Fruit fly (Drosophila melanogaster) whole organism, embryonic: ENCODE data around the gene CG5715.

ENCODE experiments used
- CG10147 ChIP-seq: fragments of 200-800 bp; sonication (Bioruptor generic); optimal IDR thresholded peaks from 2 replicates; lab custom pipeline; 2019; ENCODE audit warnings: missing biosample characterization, mild to moderate bottlenecking, missing genetic modification characterization, moderate library complexity
- CG10274 ChIP-seq: fragments of 200-800 bp; sonication (Bioruptor generic); optimal IDR thresholded peaks from 3 replicates; lab custom pipeline; 2017; ENCODE audit warnings: missing biosample characterization, mild to moderate bottlenecking, missing genetic modification characterization
- CG10543 ChIP-seq: fragments of 200-800 bp; sonication (Bioruptor generic); optimal IDR thresholded peaks from 3 replicates; lab custom pipeline; 2017; ENCODE audit warnings: missing biosample characterization, mild to moderate bottlenecking, missing genetic modification characterization, moderate library complexity
- CG10654 ChIP-seq: fragments of 200-800 bp; sonication (Bioruptor generic); optimal IDR thresholded peaks from 2 replicates; lab custom pipeline; 2016; ENCODE audit warnings: missing biosample characterization, missing genetic modification characterization
- CG11696 ChIP-seq: fragments of 200-800 bp; sonication (Bioruptor generic); IDR thresholded peaks from 2 replicates; pipeline ENCODE4 v1.3.6; 2022; ENCODE audit warnings: missing biosample characterization, missing genetic modification characterization
- CG12155 ChIP-seq: fragments of 200-800 bp; sonication (Bioruptor generic); optimal IDR thresholded peaks from 3 replicates; lab custom pipeline; 2016; ENCODE audit warnings: missing biosample characterization, missing genetic modification characterization
- CG12391 ChIP-seq: fragments of 200-800 bp; sonication (Bioruptor generic); optimal IDR thresholded peaks from 3 replicates; lab custom pipeline; 2018; ENCODE audit warnings: missing biosample characterization, mild to moderate bottlenecking, missing genetic modification characterization, moderate library complexity
- CG13624 ChIP-seq: fragments of 200-800 bp; sonication (Bioruptor generic); optimal IDR thresholded peaks from 2 replicates; lab custom pipeline; 2016; ENCODE audit warnings: missing biosample characterization, missing genetic modification characterization
- CG17612 ChIP-seq: fragments of 200-800 bp; sonication (Bioruptor generic); IDR thresholded peaks from 2 replicates; pipeline ENCODE4 v1.3.6; 2022; ENCODE audit warnings: missing biosample characterization, missing genetic modification characterization
- CG17912 ChIP-seq: fragments of 200-800 bp; sonication (Bioruptor generic); optimal IDR thresholded peaks from 2 replicates; lab custom pipeline; 2018; ENCODE audit warnings: missing biosample characterization, mild to moderate bottlenecking, missing genetic modification characterization
- CG1832 ChIP-seq: fragments of 200-800 bp; sonication (Bioruptor generic); optimal IDR thresholded peaks from 2 replicates; lab custom pipeline; 2017; ENCODE audit warnings: missing biosample characterization, mild to moderate bottlenecking, missing genetic modification characterization, inconsistent platforms
- CG2199 ChIP-seq: fragments of 200-800 bp; sonication (Bioruptor generic); IDR thresholded peaks from 3 replicates; pipeline ENCODE4 v1.3.6; 2022; ENCODE audit warnings: missing biosample characterization, missing genetic modification characterization
- CG2875 ChIP-seq: fragments of 200-800 bp; sonication (Bioruptor generic); optimal IDR thresholded peaks from 2 replicates; lab custom pipeline; 2017; ENCODE audit warnings: missing biosample characterization, mild to moderate bottlenecking, missing genetic modification characterization, missing genetic modification reagents
- CG31224 ChIP-seq: fragments of 200-800 bp; sonication (Bioruptor generic); IDR thresholded peaks from 2 replicates; pipeline ENCODE4 v1.3.6; 2022; ENCODE audit warnings: missing biosample characterization, missing genetic modification characterization
- CG31388 ChIP-seq: fragments of 200-800 bp; sonication (Bioruptor generic); optimal IDR thresholded peaks from 2 replicates; lab custom pipeline; 2016; ENCODE audit warnings: missing biosample characterization, missing genetic modification characterization
- CG31441 ChIP-seq: fragments of 200-800 bp; sonication (Bioruptor generic); IDR thresholded peaks from 2 replicates; pipeline ENCODE4 v1.3.6; 2022; ENCODE audit warnings: missing biosample characterization, missing genetic modification characterization
- CG3838 ChIP-seq: fragments of 200-800 bp; sonication (Bioruptor generic); optimal IDR thresholded peaks from 3 replicates; lab custom pipeline; 2016; ENCODE audit warnings: missing biosample characterization, missing genetic modification characterization
- CG6254 ChIP-seq: fragments of 200-800 bp; sonication (Bioruptor generic); optimal IDR thresholded peaks from 3 replicates; lab custom pipeline; 2017; ENCODE audit warnings: mild to moderate bottlenecking, missing biosample characterization, missing genetic modification reagents, missing genetic modification characterization
- CG6654 ChIP-seq: fragments of 200-800 bp; sonication (Bioruptor generic); optimal IDR thresholded peaks from 2 replicates; lab custom pipeline; 2017; ENCODE audit warnings: missing biosample characterization, mild to moderate bottlenecking, missing genetic modification characterization
- CG6683 ChIP-seq: fragments of 200-800 bp; sonication (Bioruptor generic); optimal IDR thresholded peaks from 2 replicates; lab custom pipeline; 2017; ENCODE audit warnings: missing biosample characterization, mild to moderate bottlenecking, missing genetic modification characterization, missing genetic modification reagents
- CG6765 ChIP-seq: fragments of 200-800 bp; sonication (Bioruptor generic); optimal IDR thresholded peaks from 3 replicates; lab custom pipeline; 2017; ENCODE audit warnings: missing biosample characterization, mild to moderate bottlenecking, missing genetic modification characterization
- CG7745 ChIP-seq: fragments of 200-800 bp; sonication (Bioruptor generic); optimal IDR thresholded peaks from 2 replicates; lab custom pipeline; 2018; ENCODE audit warnings: missing biosample characterization, mild to moderate bottlenecking, missing genetic modification characterization, moderate library complexity
- CG7928 ChIP-seq: fragments of 200-800 bp; sonication (Bioruptor generic); optimal IDR thresholded peaks from 2 replicates; lab custom pipeline; 2017; ENCODE audit warnings: missing biosample characterization, mild to moderate bottlenecking, missing genetic modification characterization
- CG8281 ChIP-seq: fragments of 200-800 bp; sonication (Bioruptor generic); optimal IDR thresholded peaks from 2 replicates; lab custom pipeline; 2018; ENCODE audit warnings: missing biosample characterization, mild to moderate bottlenecking, missing genetic modification characterization, moderate library complexity
- CG9876 ChIP-seq: fragments of 200-800 bp; sonication (Bioruptor generic); optimal IDR thresholded peaks from 2 replicates; lab custom pipeline; 2016; ENCODE audit warnings: missing biosample characterization, missing genetic modification characterization
- CkIIα-i1 ChIP-seq: fragments of 200-800 bp; sonication (Bioruptor generic); IDR thresholded peaks from 2 replicates; pipeline ENCODE4 v1.3.6; 2022; ENCODE audit warnings: missing biosample characterization, missing genetic modification characterization
- D19A ChIP-seq: fragments of 200-800 bp; optimal IDR thresholded peaks from 3 replicates; lab custom pipeline; 2019; ENCODE audit warnings: missing biosample characterization, mild to moderate bottlenecking, missing genetic modification characterization, moderate library complexity
- Ets97D ChIP-seq: fragments of 200-800 bp; sonication (Bioruptor generic); optimal IDR thresholded peaks from 3 replicates; lab custom pipeline; 2016; ENCODE audit warnings: missing biosample characterization, missing genetic modification characterization
- GATAe ChIP-seq: fragments of 200-800 bp; sonication (Bioruptor generic); conservative IDR thresholded peaks from 2 replicates; pipeline ENCODE4 v1.3.6; 2022; ENCODE audit warnings: missing biosample characterization, missing genetic modification characterization
- Gsc ChIP-seq: fragments of 200-800 bp; sonication (Bioruptor generic); IDR thresholded peaks from 2 replicates; pipeline ENCODE4 v1.3.6; 2022; ENCODE audit warnings: missing biosample characterization, missing genetic modification characterization
- HmgZ ChIP-seq: fragments of 200-800 bp; sonication (Bioruptor generic); optimal IDR thresholded peaks from 2 replicates; lab custom pipeline; 2018; ENCODE audit warnings: missing biosample characterization, mild to moderate bottlenecking, missing genetic modification characterization
- Hr39 ChIP-seq: fragments of >200 bp; optimal IDR thresholded peaks from 2 replicates; lab custom pipeline; 2017
- Med ChIP-seq: fragments of 200-800 bp; sonication (Bioruptor generic); peaks from one replicate; lab custom pipeline; 2016; ENCODE audit warnings: missing biosample characterization, missing genetic modification characterization, mild to moderate bottlenecking, inconsistent platforms, moderate library complexity
- Neu2 ChIP-seq: fragments of 200-800 bp; sonication (Bioruptor generic); optimal IDR thresholded peaks from 3 replicates; lab custom pipeline; 2016; ENCODE audit warnings: missing biosample characterization, missing genetic modification characterization, borderline replicate concordance
- Sry-β ChIP-seq: fragments of 200-800 bp; sonication (Bioruptor generic); optimal IDR thresholded peaks from 2 replicates; lab custom pipeline; 2018; ENCODE audit warnings: missing biosample characterization, mild to moderate bottlenecking, missing genetic modification characterization, moderate library complexity
- Sry-δ ChIP-seq: fragments of 200-800 bp; sonication (Bioruptor generic); optimal IDR thresholded peaks from 2 replicates; lab custom pipeline; 2016; ENCODE audit warnings: missing biosample characterization, missing genetic modification characterization
- Xbp1 ChIP-seq: fragments of 200-800 bp; sonication (Bioruptor generic); optimal IDR thresholded peaks from 3 replicates; lab custom pipeline; 2016; ENCODE audit warnings: missing biosample characterization, mild to moderate bottlenecking, missing genetic modification characterization
- az2 ChIP-seq: fragments of 200-800 bp; sonication (Bioruptor generic); optimal IDR thresholded peaks from 3 replicates; lab custom pipeline; 2016; ENCODE audit warnings: missing biosample characterization, missing genetic modification characterization
- bigmax ChIP-seq: fragments of 200-800 bp; sonication (Bioruptor generic); optimal IDR thresholded peaks from 2 replicates; lab custom pipeline; 2018; ENCODE audit warnings: missing biosample characterization, mild to moderate bottlenecking, missing genetic modification characterization
- chif ChIP-seq, 2 experiments: fragments of 200-800 bp; sonication (Bioruptor generic); optimal IDR thresholded peaks; 3 replicates each; lab custom pipeline; 2016; ENCODE audit warnings: missing biosample characterization in 2 of 2, missing genetic modification characterization in 2 of 2
- chinmo ChIP-seq: fragments of 200-800 bp; sonication (Bioruptor generic); IDR thresholded peaks from 4 replicates; pipeline ENCODE4 v1.3.6; 2022; ENCODE audit warnings: missing biosample characterization, missing genetic modification characterization; ENCODE audit not compliant: partially characterized antibody
- gem ChIP-seq: fragments of 200-800 bp; sonication (Bioruptor generic); optimal IDR thresholded peaks from 2 replicates; lab custom pipeline; 2019; ENCODE audit warnings: missing biosample characterization, mild to moderate bottlenecking, missing genetic modification characterization, moderate library complexity
- gsb ChIP-seq: fragments of 200-800 bp; sonication (Bioruptor generic); IDR thresholded peaks from 2 replicates; pipeline ENCODE4 v1.3.6; 2022; ENCODE audit warnings: missing biosample characterization, missing genetic modification characterization
- gsb-n ChIP-seq: fragments of 200-800 bp; sonication (Bioruptor generic); optimal IDR thresholded peaks from 3 replicates; lab custom pipeline; 2018; ENCODE audit warnings: missing biosample characterization, mild to moderate bottlenecking, missing genetic modification characterization
- hkb ChIP-seq, 2 experiments: fragments of 200-800 bp in 1 of 2; fragments of >200 bp in 1 of 2; sonication (Bioruptor generic) in 1 of 2; IDR thresholded peaks in 1 of 2; optimal IDR thresholded peaks in 1 of 2; 2 replicates each; pipeline versions ENCODE4 v1.3.6 to Lab custom; 2017 to 2022; ENCODE audit warnings: missing biosample characterization in 1 of 2, missing genetic modification characterization in 1 of 2
- lbe ChIP-seq: fragments of 200-800 bp; sonication (Bioruptor generic); optimal IDR thresholded peaks from 2 replicates; lab custom pipeline; 2016; ENCODE audit warnings: missing biosample characterization, mild to moderate bottlenecking, missing genetic modification characterization
- lola ChIP-seq, 3 experiments: fragments of >200 bp in 2 of 3; fragments of 200-800 bp in 1 of 3; sonication (Bioruptor generic) in 1 of 3; optimal IDR thresholded peaks; 2 replicates each; lab custom pipeline; 2017 to 2019; ENCODE audit warnings: missing biosample characterization in 3 of 3, missing genetic modification characterization in 3 of 3, mild to moderate bottlenecking in 1 of 3, moderate library complexity in 1 of 3
- nau ChIP-seq: fragments of 200-800 bp; sonication (Bioruptor generic); optimal IDR thresholded peaks from 3 replicates; lab custom pipeline; 2017; ENCODE audit warnings: missing biosample characterization, mild to moderate bottlenecking, missing genetic modification characterization, missing genetic modification reagents
- pb ChIP-seq: fragments of 200-800 bp; sonication (Bioruptor generic); optimal IDR thresholded peaks from 3 replicates; lab custom pipeline; 2016; ENCODE audit warnings: missing biosample characterization, missing genetic modification characterization
- ro ChIP-seq: fragments of 200-800 bp; sonication (Bioruptor generic); IDR thresholded peaks from 2 replicates; pipeline ENCODE4 v1.3.6; 2022; ENCODE audit warnings: missing biosample characterization, missing genetic modification characterization
- schlank ChIP-seq: fragments of 200-800 bp; sonication (Bioruptor generic); optimal IDR thresholded peaks from 2 replicates; lab custom pipeline; 2018; ENCODE audit warnings: missing biosample characterization, mild to moderate bottlenecking, missing genetic modification characterization

CG5715 gene

DNA sequence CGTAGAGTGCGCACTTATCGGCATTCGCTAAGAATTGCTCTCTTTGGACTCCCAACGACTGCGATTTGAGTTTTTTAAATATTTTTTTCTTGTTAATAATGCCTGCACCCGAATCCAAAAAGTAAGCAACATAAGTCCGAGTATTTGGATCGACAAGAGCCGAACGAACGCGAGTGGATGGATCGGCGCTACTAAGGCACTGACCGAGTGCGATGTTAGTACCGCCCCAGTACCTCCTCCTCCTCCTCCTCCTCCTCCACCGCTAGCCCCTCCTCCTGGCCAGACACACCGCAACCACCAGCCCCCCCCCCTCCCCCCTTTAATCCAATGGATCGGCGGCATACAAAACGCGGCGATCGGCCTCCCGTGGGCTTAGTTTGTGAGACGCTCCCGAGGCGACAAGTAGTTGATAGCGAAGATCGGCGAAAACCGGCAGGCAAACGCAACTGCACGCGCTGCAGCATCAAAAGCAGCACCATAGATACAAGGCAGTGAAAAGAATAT, 10.6 kb downstream of the CG5715 start, which contains the start of gene CG6356 (continued):
- no peak for TF ChIP-seq CG31441 (GFP tag; lab: Robert Waterston, UW)
- TF ChIP-seq CG9876 (GFP tag; lab: Kevin White, UChicago), result no peak
- TF ChIP-seq gsb-n, result no peak
- TF ChIP-seq Sry-β, result no peak
- TF ChIP-seq CG7928 (GFP tag; lab: Kevin White, UChicago), result no peak
- TF ChIP-seq CG17612, result no peak
- no peak for TF ChIP-seq ro
- no peak for TF ChIP-seq pb
- TF ChIP-seq chif (GFP tag; optimal IDR thresholded peaks at IDR 0.05; lab: Kevin White, UChicago), result no peak
- TF ChIP-seq CG2875 (GFP tag; lab: Kevin White, UChicago), result peak; percentile 26
- no peak for TF ChIP-seq CG17912 (GFP tag; lab: Kevin White, UChicago)
- TF ChIP-seq az2 (GFP tag; lab: Kevin White, UChicago), result no peak
- TF ChIP-seq gem (tag; lab: Kevin White, UChicago), result no peak
- TF ChIP-seq HmgZ, result no peak
- no peak for TF ChIP-seq CG3838 (GFP tag; lab: Kevin White, UChicago)
- no peak for TF ChIP-seq CG12155 (GFP tag; lab: Kevin White, UChicago)
- TF ChIP-seq CG31388 (GFP tag; lab: Kevin White, UChicago), result no peak
- TF ChIP-seq Gsc (GFP tag; lab: Robert Waterston, UW), result no peak
- TF ChIP-seq chinmo, result 0 out of 4 replicates have a peak, but pooled peaks have one; percentile 49
- TF ChIP-seq CG10147 (GFP tag; lab: Kevin White, UChicago), result no peak
- no peak for TF ChIP-seq CkIIα-i1
- no peak for TF ChIP-seq CG11696 (GFP tag; lab: Robert Waterston, UW)
- TF ChIP-seq CG7745 (tag; lab: Kevin White, UChicago), result no peak
- TF ChIP-seq nau (GFP tag; lab: Kevin White, UChicago), result no peak
- no peak for TF ChIP-seq D19A
- TF ChIP-seq CG6654, result no peak
- no peak for TF ChIP-seq Neu2 (GFP tag; lab: Kevin White, UChicago)
- no peak for TF ChIP-seq CG8281 (tag; lab: Kevin White, UChicago)
- TF ChIP-seq lbe (GFP tag; lab: Kevin White, UChicago), result no peak
- TF ChIP-seq Sry-δ (GFP tag; lab: Kevin White, UChicago), result no peak
- no peak for TF ChIP-seq GATAe
- TF ChIP-seq CG6765, result no peak
- TF ChIP-seq Med (GFP tag; lab: Kevin White, UChicago), result peak; percentile 58
- TF ChIP-seq CG10543 (GFP tag; lab: Kevin White, UChicago), result peak; percentile 87
- no peak for TF ChIP-seq CG6683 (GFP tag; lab: Kevin White, UChicago)
- TF ChIP-seq CG10654, result no peak
- no peak for TF ChIP-seq lola (GFP tag; optimal IDR thresholded peaks at IDR 0.05; lab: Kevin White, UChicago)
- no peak for TF ChIP-seq CG10274 (GFP tag; lab: Kevin White, UChicago)
- no peak for TF ChIP-seq schlank
- no peak for TF ChIP-seq CG31224 (GFP tag; lab: Robert Waterston, UW)
- peak; percentile 12 for TF ChIP-seq CG6254
- TF ChIP-seq hkb (optimal IDR thresholded peaks at IDR 0.05; lab: Kevin White, UChicago), result no peak
- TF ChIP-seq hkb (GFP tag; IDR thresholded peaks at IDR 0.05; lab: Robert Waterston, UW), result no peak
- TF ChIP-seq CG12391 (tag; lab: Kevin White, UChicago), result no peak
- TF ChIP-seq Xbp1 (GFP tag; lab: Kevin White, UChicago), result no peak
- TF ChIP-seq Hr39, result peak; percentile 66
- TF ChIP-seq CG2199 (GFP tag; lab: Robert Waterston, UW), result peak; percentile 65; the same call in 1 of the 3 replicates
- TF ChIP-seq CG1832, result peak; percentile 16
- TF ChIP-seq gsb, result no peak
- no peak for TF ChIP-seq bigmax (GFP tag; lab: Kevin White, UChicago)
- no peak for TF ChIP-seq CG13624 (GFP tag; lab: Kevin White, UChicago)
- no peak for TF ChIP-seq Ets97D (GFP tag; lab: Kevin White, UChicago)
